Fruit fly (Drosophila melanogaster) whole organism, embryonic: ENCODE measurements around the gene Gdh.

Source experiments
- Asciz ChIP-seq: fragments of 200-800 bp; sonication (Bioruptor generic); optimal IDR thresholded peaks from 2 replicates; lab custom pipeline; 2017; ENCODE audit warnings: missing biosample characterization, mild to moderate bottlenecking, missing genetic modification characterization, missing genetic modification reagents
- CG11504 ChIP-seq: fragments of 200-800 bp; sonication (Bioruptor generic); optimal IDR thresholded peaks from 3 replicates; lab custom pipeline; 2019; ENCODE audit warnings: missing biosample characterization, mild to moderate bottlenecking, missing genetic modification characterization, moderate library complexity
- CG11695 ChIP-seq: fragments of 200-800 bp; sonication (Bioruptor generic); IDR thresholded peaks from 3 replicates; pipeline ENCODE4 v1.3.6; 2022; ENCODE audit warnings: missing biosample characterization, missing genetic modification characterization
- CG11723 ChIP-seq: fragments of 200-800 bp; sonication (Bioruptor generic); optimal IDR thresholded peaks from 2 replicates; lab custom pipeline; 2017; ENCODE audit warnings: missing biosample characterization, mild to moderate bottlenecking, missing genetic modification characterization
- CG13624 ChIP-seq: fragments of 200-800 bp; sonication (Bioruptor generic); optimal IDR thresholded peaks from 2 replicates; lab custom pipeline; 2016; ENCODE audit warnings: missing biosample characterization, missing genetic modification characterization
- CG15073 ChIP-seq: fragments of 200-800 bp; sonication (Bioruptor generic); optimal IDR thresholded peaks from 2 replicates; lab custom pipeline; 2016; ENCODE audit warnings: missing biosample characterization, missing genetic modification characterization
- CG1603 ChIP-seq: fragments of 200-800 bp; sonication (Bioruptor generic); optimal IDR thresholded peaks from 2 replicates; lab custom pipeline; 2019; ENCODE audit warnings: missing biosample characterization, mild to moderate bottlenecking, missing genetic modification characterization, moderate library complexity
- CG17361 ChIP-seq: fragments of 200-800 bp; sonication (Bioruptor generic); IDR thresholded peaks from 3 replicates; pipeline ENCODE4 v1.3.6; 2022; ENCODE audit warnings: missing biosample characterization, missing genetic modification characterization
- CG1832 ChIP-seq: fragments of 200-800 bp; sonication (Bioruptor generic); optimal IDR thresholded peaks from 2 replicates; lab custom pipeline; 2017; ENCODE audit warnings: missing biosample characterization, mild to moderate bottlenecking, missing genetic modification characterization, inconsistent platforms
- CG18599 ChIP-seq: fragments of 200-800 bp; sonication (Bioruptor generic); optimal IDR thresholded peaks from 3 replicates; lab custom pipeline; 2017; ENCODE audit warnings: missing biosample characterization, missing genetic modification characterization, mild to moderate bottlenecking, moderate library complexity, missing genetic modification reagents
- CG2678 ChIP-seq: fragments of 200-800 bp; sonication (Bioruptor generic); optimal IDR thresholded peaks from 3 replicates; lab custom pipeline; 2019; ENCODE audit warnings: missing biosample characterization, mild to moderate bottlenecking, missing genetic modification characterization, moderate library complexity
- CG31441 ChIP-seq: fragments of 200-800 bp; sonication (Bioruptor generic); IDR thresholded peaks from 2 replicates; pipeline ENCODE4 v1.3.6; 2022; ENCODE audit warnings: missing biosample characterization, missing genetic modification characterization
- CG32772 ChIP-seq: fragments of 200-800 bp; sonication (Bioruptor generic); IDR thresholded peaks from 2 replicates; pipeline ENCODE4 v1.3.6; 2022; ENCODE audit warnings: missing biosample characterization, missing genetic modification characterization
- CG3838 ChIP-seq: fragments of 200-800 bp; sonication (Bioruptor generic); optimal IDR thresholded peaks from 3 replicates; lab custom pipeline; 2016; ENCODE audit warnings: missing biosample characterization, missing genetic modification characterization
- CG3995 ChIP-seq: fragments of 200-800 bp; sonication (Bioruptor generic); optimal IDR thresholded peaks from 3 replicates; lab custom pipeline; 2016; ENCODE audit warnings: missing biosample characterization, missing genetic modification characterization
- CG4707 ChIP-seq: fragments of 200-800 bp; sonication (Bioruptor generic); optimal IDR thresholded peaks from 2 replicates; lab custom pipeline; 2018; ENCODE audit warnings: missing biosample characterization, mild to moderate bottlenecking, missing genetic modification characterization, moderate library complexity
- CG6765 ChIP-seq: fragments of 200-800 bp; sonication (Bioruptor generic); optimal IDR thresholded peaks from 3 replicates; lab custom pipeline; 2017; ENCODE audit warnings: missing biosample characterization, mild to moderate bottlenecking, missing genetic modification characterization
- CG8388 ChIP-seq: fragments of 200-800 bp; sonication (Bioruptor generic); optimal IDR thresholded peaks from 2 replicates; lab custom pipeline; 2019; ENCODE audit warnings: missing biosample characterization, mild to moderate bottlenecking, missing genetic modification characterization, moderate library complexity
- CG9727 ChIP-seq: fragments of 200-800 bp; sonication (Bioruptor generic); optimal IDR thresholded peaks from 3 replicates; lab custom pipeline; 2017; ENCODE audit warnings: missing biosample characterization, mild to moderate bottlenecking, missing genetic modification characterization
- CG9797 ChIP-seq: fragments of 200-800 bp; sonication (Bioruptor generic); optimal IDR thresholded peaks from 3 replicates; lab custom pipeline; 2018; ENCODE audit warnings: missing biosample characterization, mild to moderate bottlenecking, missing genetic modification characterization
- CoRest ChIP-seq: fragments of 200-800 bp; sonication (Bioruptor generic); optimal IDR thresholded peaks from 3 replicates; lab custom pipeline; 2018; ENCODE audit warnings: missing biosample characterization, mild to moderate bottlenecking, missing genetic modification characterization, moderate library complexity
- D19A ChIP-seq: fragments of 200-800 bp; optimal IDR thresholded peaks from 3 replicates; lab custom pipeline; 2019; ENCODE audit warnings: missing biosample characterization, mild to moderate bottlenecking, missing genetic modification characterization, moderate library complexity
- Dad ChIP-seq: fragments of 200-800 bp; sonication (Bioruptor generic); optimal IDR thresholded peaks from 3 replicates; lab custom pipeline; 2016; ENCODE audit warnings: missing biosample characterization, missing genetic modification characterization
- Doc3 ChIP-seq: fragments of 200-800 bp; sonication (Bioruptor generic); IDR thresholded peaks from 3 replicates; pipeline ENCODE4 v1.3.6; 2022; ENCODE audit warnings: missing biosample characterization, missing genetic modification characterization; ENCODE audit not compliant: partially characterized antibody
- Fer1 ChIP-seq: fragments of 200-800 bp; sonication (Bioruptor generic); optimal IDR thresholded peaks from 2 replicates; lab custom pipeline; 2017; ENCODE audit warnings: missing biosample characterization, mild to moderate bottlenecking, missing genetic modification characterization
- Fer3 ChIP-seq: fragments of 200-800 bp; sonication (Bioruptor generic); optimal IDR thresholded peaks from 2 replicates; lab custom pipeline; 2018; ENCODE audit warnings: missing biosample characterization, mild to moderate bottlenecking, missing genetic modification characterization, moderate library complexity
- Mad ChIP-seq: fragments of 200-800 bp; sonication (Bioruptor generic); optimal IDR thresholded peaks from 2 replicates; lab custom pipeline; 2016; ENCODE audit warnings: missing biosample characterization, missing genetic modification characterization
- NC2α ChIP-seq: fragments of 200-800 bp; sonication (Bioruptor generic); optimal IDR thresholded peaks from 2 replicates; lab custom pipeline; 2016; ENCODE audit warnings: missing biosample characterization, missing genetic modification characterization
- Optix ChIP-seq: fragments of 200-800 bp; sonication (Bioruptor generic); IDR thresholded peaks from 3 replicates; pipeline ENCODE4 v1.3.6; 2022; ENCODE audit warnings: missing biosample characterization, missing genetic modification characterization
- Ravus ChIP-seq: fragments of 200-800 bp; sonication (Bioruptor generic); IDR thresholded peaks from 2 replicates; pipeline ENCODE4 v1.3.6; 2022; ENCODE audit warnings: missing biosample characterization, missing genetic modification characterization
- Rfx ChIP-seq: fragments of 200-800 bp; sonication (Bioruptor generic); IDR thresholded peaks from 2 replicates; pipeline ENCODE4 v1.3.6; 2022; ENCODE audit warnings: missing biosample characterization, missing genetic modification characterization
- Sin3A ChIP-seq: fragments of >200 bp; optimal IDR thresholded peaks from 2 replicates; lab custom pipeline; 2018
- abd-A ChIP-seq: fragments of 200-800 bp; sonication (Bioruptor generic); optimal IDR thresholded peaks from 3 replicates; lab custom pipeline; 2019; ENCODE audit warnings: missing biosample characterization, mild to moderate bottlenecking, missing genetic modification characterization, moderate library complexity
- ap ChIP-seq: fragments of 200-800 bp; sonication (Bioruptor generic); IDR thresholded peaks from 2 replicates; pipeline ENCODE4 v1.3.6; 2022; ENCODE audit warnings: missing biosample characterization, missing genetic modification characterization
- ase ChIP-seq: fragments of 200-800 bp; sonication (Bioruptor generic); IDR thresholded peaks from 3 replicates; pipeline ENCODE4 v1.3.6; 2022; ENCODE audit warnings: missing biosample characterization, missing genetic modification characterization
- crc ChIP-seq: fragments of 200-800 bp; sonication (Bioruptor generic); optimal IDR thresholded peaks from 2 replicates; lab custom pipeline; 2016; ENCODE audit warnings: missing biosample characterization, missing genetic modification characterization
- dysf ChIP-seq: fragments of 200-800 bp; sonication (Bioruptor generic); IDR thresholded peaks from 3 replicates; pipeline ENCODE4 v1.3.6; 2022; ENCODE audit warnings: missing biosample characterization, missing genetic modification characterization
- grau ChIP-seq: fragments of 200-800 bp; optimal IDR thresholded peaks from 3 replicates; lab custom pipeline; 2019; ENCODE audit warnings: missing biosample characterization, mild to moderate bottlenecking, missing genetic modification characterization, moderate library complexity
- gro ChIP-seq: fragments of 200-800 bp; sonication (Bioruptor generic); optimal IDR thresholded peaks from 2 replicates; lab custom pipeline; 2016; ENCODE audit warnings: missing biosample characterization, missing genetic modification characterization
- p53 ChIP-seq: fragments of 200-800 bp; sonication (Bioruptor generic); optimal IDR thresholded peaks from 2 replicates; lab custom pipeline; 2016; ENCODE audit warnings: missing biosample characterization, missing genetic modification characterization
- ranshi ChIP-seq: fragments of 200-800 bp; sonication (Bioruptor generic); IDR thresholded peaks from 2 replicates; pipeline ENCODE4 v1.3.6; 2022; ENCODE audit warnings: missing biosample characterization, missing genetic modification characterization
- repo ChIP-seq: fragments of 200-800 bp; sonication (Bioruptor generic); optimal IDR thresholded peaks from 2 replicates; lab custom pipeline; 2016; ENCODE audit warnings: missing biosample characterization, missing genetic modification characterization
- rib ChIP-seq: fragments of 200-800 bp; sonication (Bioruptor generic); IDR thresholded peaks from 2 replicates; pipeline ENCODE4 v1.3.6; 2022; ENCODE audit warnings: missing biosample characterization, missing genetic modification characterization
- sisA ChIP-seq: fragments of 200-800 bp; sonication (Bioruptor generic); IDR thresholded peaks from 2 replicates; pipeline ENCODE4 v1.3.6; 2022; ENCODE audit warnings: missing biosample characterization, missing genetic modification characterization
- toy ChIP-seq: fragments of 200-800 bp; sonication (Bioruptor generic); IDR thresholded peaks from 2 replicates; pipeline ENCODE4 v1.3.6; 2022; ENCODE audit warnings: missing biosample characterization, missing genetic modification characterization
- trem ChIP-seq: fragments of 200-800 bp; optimal IDR thresholded peaks from 3 replicates; lab custom pipeline; 2019; ENCODE audit warnings: missing biosample characterization, mild to moderate bottlenecking, missing genetic modification characterization, moderate library complexity
- ttk ChIP-seq: fragments of 200-800 bp; sonication (Bioruptor generic); IDR thresholded peaks from 2 replicates; pipeline ENCODE4 v2.1.2; 2022; ENCODE audit warnings: missing biosample characterization, missing genetic modification characterization
- wor ChIP-seq: fragments of 200-800 bp; sonication (Bioruptor generic); IDR thresholded peaks from 2 replicates; pipeline ENCODE4 v1.3.6; 2022; ENCODE audit warnings: missing biosample characterization, missing genetic modification characterization
- z ChIP-seq: fragments of 200-800 bp; sonication (Bioruptor generic); IDR thresholded peaks from 3 replicates; pipeline ENCODE4 v1.3.6; 2022; ENCODE audit warnings: missing biosample characterization, missing genetic modification characterization
- zf30C ChIP-seq: fragments of 200-800 bp; sonication (Bioruptor generic); optimal IDR thresholded peaks from 3 replicates; lab custom pipeline; 2018; ENCODE audit warnings: missing biosample characterization, mild to moderate bottlenecking, missing genetic modification characterization

Gdh gene

dm6 chr3R:23921701-23922501, 21.0 kb downstream of the Gdh start (continued):
- TF ChIP-seq CG3838 (no peak), p53 (no peak), CG9727 (GFP tag; lab: Kevin White, UChicago) (peak; percentile 28), CG11504 (tag; lab: Kevin White, UChicago) (peak; percentile 59), CG18599 (GFP tag; lab: Kevin White, UChicago) (peak; percentile 23), ranshi (peak; percentile 62; the same call in 1 of the 2 replicates), Dad (GFP tag; lab: Kevin White, UChicago) (peak; percentile 30), Doc3 (GFP tag; lab: Robert Waterston, UW) (no peak), dysf (GFP tag; lab: Robert Waterston, UW) (peak; percentile 40), rib (GFP tag; lab: Robert Waterston, UW) (no peak; the same call in 1 of the 2 replicates), Ravus (GFP tag; lab: Robert Waterston, UW) (no peak), D19A (peak; percentile 49), wor (GFP tag; lab: Robert Waterston, UW) (no peak), ase (0 out of 3 replicates have a peak, but pooled peaks have one; percentile 27), toy (GFP tag; lab: Robert Waterston, UW) (no peak), z (GFP tag; lab: Robert Waterston, UW) (peak; percentile 94), sisA (GFP tag; lab: Robert Waterston, UW) (peak; percentile 49), Mad (GFP tag; lab: Kevin White, UChicago) (no peak), CG8388 (peak; percentile 24), CG32772 (GFP tag; lab: Robert Waterston, UW) (0 out of 2 replicates have a peak, but pooled peaks have one; percentile 7), repo (no peak), CG1832 (GFP tag; lab: Kevin White, UChicago) (peak; percentile 41), NC2α (GFP tag; lab: Kevin White, UChicago) (no peak), abd-A (tag; lab: Kevin White, UChicago) (peak; percentile 83), ttk (GFP tag; lab: Robert Waterston, UW) (peak; percentile 53), zf30C (GFP tag; lab: Kevin White, UChicago) (peak; percentile 34), gro (GFP tag; lab: Kevin White, UChicago) (no peak), CG15073 (no peak), Fer3 (tag; lab: Kevin White, UChicago) (peak; percentile 44), CG3995 (GFP tag; lab: Kevin White, UChicago) (no peak), CG6765 (GFP tag; lab: Kevin White, UChicago) (no peak), crc (no peak), Asciz (GFP tag; lab: Kevin White, UChicago) (peak; percentile 19), CG2678 (tag; lab: Kevin White, UChicago) (peak; percentile 60), Fer1 (GFP tag; lab: Kevin White, UChicago) (peak; percentile 33), CG31441 (GFP tag; lab: Robert Waterston, UW) (0 out of 2 replicates have a peak, but pooled peaks have one; percentile 17), CG1603 (peak; percentile 29), grau (peak; percentile 49), CG9797 (no peak), CG17361 (GFP tag; lab: Robert Waterston, UW) (peak; percentile 59; the same call in 2 of the 3 replicates), CG11695 (peak; percentile 54; the same call in 2 of the 3 replicates), CG13624 (GFP tag; lab: Kevin White, UChicago) (no peak), CG11723 (no peak), Rfx (GFP tag; lab: Robert Waterston, UW) (peak; percentile 59), CoRest (peak; percentile 37), Sin3A (lab: Kevin White, UChicago) (no peak), trem (peak; percentile 8), CG4707 (GFP tag; lab: Kevin White, UChicago) (peak; percentile 97), ap (GFP tag; lab: Robert Waterston, UW) (0 out of 2 replicates have a peak, but pooled peaks have one; percentile 40), Optix (peak; percentile 30; the same call in 1 of the 3 replicates)
